Fruit fly (Drosophila melanogaster) whole organism: ENCODE data around the gene yellow-g.

ENCODE experiments used
- EcR ChIP-seq, 2 experiments: fragments of >200 bp; optimal IDR thresholded peaks; 2 replicates each; lab custom pipeline; 2017; ENCODE audit warnings: missing biosample characterization in 2 of 2, missing genetic modification characterization in 2 of 2, missing genetic modification reagents in 2 of 2
- pan ChIP-seq: fragments of >200 bp; optimal IDR thresholded peaks from 2 replicates; lab custom pipeline; 2017

dm6 chr3L:2267558-2267957 lies 5.0 kb downstream of the yellow-g start, which contains the start of gene obst-I:
- TF ChIP-seq EcR (GFP tag; optimal IDR thresholded peaks at IDR 0.05; lab: Kevin White, UChicago) = no peak
- TF ChIP-seq pan = no peak
